Comparison of ENCODE assay signal across 1 fruit fly cellular context in the genomic region with DNA sequence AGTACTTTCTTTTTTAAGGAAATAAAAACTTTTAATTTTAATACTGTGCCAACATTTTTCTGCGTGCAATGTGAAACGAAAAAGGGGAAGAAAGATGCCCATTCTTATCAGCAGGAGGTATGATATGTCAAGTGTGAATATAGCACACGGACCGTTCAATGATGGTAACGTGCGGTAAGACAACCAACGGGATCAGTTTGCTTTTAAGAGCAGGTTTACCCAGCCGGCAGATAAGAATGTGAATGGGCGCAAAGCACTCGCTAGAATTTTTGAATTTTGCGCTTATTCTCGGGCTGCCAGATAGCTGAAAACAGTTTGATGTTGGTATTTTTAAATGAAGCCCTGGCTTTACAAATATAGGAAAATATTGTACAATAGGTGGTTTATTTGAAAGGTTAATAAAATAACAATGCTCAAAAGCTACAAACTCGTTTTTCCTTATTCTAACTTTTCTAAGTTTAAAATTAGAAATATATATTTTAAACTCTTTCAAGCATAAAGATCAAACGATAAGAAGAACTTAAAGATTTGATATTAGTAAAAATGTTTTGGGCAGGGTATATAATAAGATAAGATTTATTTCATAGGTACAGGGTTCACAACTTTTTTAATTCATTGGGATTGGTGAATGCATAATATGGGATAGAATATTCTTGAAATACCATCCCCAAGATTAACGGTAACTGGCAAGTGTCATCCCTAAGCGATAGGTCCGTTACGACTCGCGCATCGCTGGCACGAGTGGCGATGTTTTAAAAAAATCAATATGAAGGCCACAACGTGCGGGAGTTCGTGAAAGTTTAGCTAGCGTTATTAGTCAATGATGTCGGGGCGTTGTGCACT.
TF ChIP-seq lines count a peak whose summit lies in the region.

A gene (plus strand): TSS at position 717 of the 843 bp plus-strand sequence.

TF ChIP-seq in whole organism, embryonic, 481 proteins besides CTCF, POLR2A, EP300 and RAD21 (continued from another document and continues in another):
- TF ChIP-seq schlank (tag; optimal IDR thresholded peaks at IDR 0.05; lab: Kevin White, UChicago) (no peak), CG10565 (GFP tag; optimal IDR thresholded peaks at IDR 0.05; lab: Kevin White, UChicago) (no peak), Sry-β (GFP tag; optimal IDR thresholded peaks at IDR 0.05; lab: Kevin White, UChicago) (peak; percentile 46), lbe (GFP tag; optimal IDR thresholded peaks at IDR 0.05; lab: Kevin White, UChicago) (no peak), gcm (GFP tag; optimal IDR thresholded peaks at IDR 0.05; lab: Kevin White, UChicago) (no peak), Xbp1 (GFP tag; optimal IDR thresholded peaks at IDR 0.05; lab: Kevin White, UChicago) (peak; percentile 79), Myb (GFP tag; optimal IDR thresholded peaks at IDR 0.05; lab: Kevin White, UChicago) (peak; percentile 86), Usf (GFP tag; optimal IDR thresholded peaks at IDR 0.05; lab: Kevin White, UChicago) (no peak), emc (GFP tag; optimal IDR thresholded peaks at IDR 0.05; lab: Kevin White, UChicago) (no peak), Sox102F (GFP tag; optimal IDR thresholded peaks at IDR 0.05; lab: Kevin White, UChicago) (peak; percentile 54), CG18599 (GFP tag; optimal IDR thresholded peaks at IDR 0.05; lab: Kevin White, UChicago) (peak; percentile 54), CG4854 (GFP tag; optimal IDR thresholded peaks at IDR 0.05; lab: Kevin White, UChicago) (no peak), Rx (GFP tag; IDR thresholded peaks at IDR 0.05; lab: Robert Waterston, UW) (0 out of 2 replicates have a peak, but pooled peaks have one; percentile 29), CG17829 (tag; optimal IDR thresholded peaks at IDR 0.05; lab: Kevin White, UChicago) (peak; percentile 13), Ravus (GFP tag; IDR thresholded peaks at IDR 0.05; lab: Robert Waterston, UW) (no peak), nmo (GFP tag; optimal IDR thresholded peaks at IDR 0.05; lab: Kevin White, UChicago) (peak; percentile 72), dan (GFP tag; IDR thresholded peaks at IDR 0.05; lab: Robert Waterston, UW) (no peak), CG13894 (tag; optimal IDR thresholded peaks at IDR 0.05; lab: Kevin White, UChicago) (no peak), CG14441 (GFP tag; IDR thresholded peaks at IDR 0.05; lab: Robert Waterston, UW) (peak; percentile 56; the same call in 1 of the 2 replicates), wor (GFP tag; IDR thresholded peaks at IDR 0.05; lab: Robert Waterston, UW) (no peak), grau (tag; optimal IDR thresholded peaks at IDR 0.05; lab: Kevin White, UChicago) (peak; percentile 58), CG9215 (GFP tag; IDR thresholded peaks at IDR 0.05; lab: Robert Waterston, UW) (peak; percentile 38), Fer2 (tag; optimal IDR thresholded peaks at IDR 0.05; lab: Kevin White, UChicago) (peak; percentile 10), Sox100B (GFP tag; optimal IDR thresholded peaks at IDR 0.05; lab: Kevin White, UChicago) (peak; percentile 3), cwo (GFP tag; optimal IDR thresholded peaks at IDR 0.05; lab: Kevin White, UChicago) (no peak), unpg (GFP tag; optimal IDR thresholded peaks at IDR 0.05; lab: Kevin White, UChicago) (peak; percentile 32), en (GFP tag; optimal IDR thresholded peaks at IDR 0.05; lab: Kevin White, UChicago) (no peak), CG15601 (tag; optimal IDR thresholded peaks at IDR 0.05; lab: Kevin White, UChicago) (peak; percentile 15), CG12659 (GFP tag; optimal IDR thresholded peaks at IDR 0.05; lab: Kevin White, UChicago) (peak; percentile 51), CG18764 (GFP tag; optimal IDR thresholded peaks at IDR 0.05; lab: Kevin White, UChicago) (no peak), Rfx (GFP tag; IDR thresholded peaks at IDR 0.05; lab: Robert Waterston, UW) (peak; percentile 78), CG4360 (GFP tag; IDR thresholded peaks at IDR 0.05; lab: Robert Waterston, UW) (no peak), MBD-R2 (GFP tag; IDR thresholded peaks at IDR 0.05; lab: Robert Waterston, UW) (peak; percentile 71), Ada2b (GFP tag; IDR thresholded peaks at IDR 0.05; lab: Robert Waterston, UW) (peak; percentile 62), Chrac-16 (GFP tag; optimal IDR thresholded peaks at IDR 0.05; lab: Kevin White, UChicago) (peak; percentile 52), vvl (GFP tag; IDR thresholded peaks at IDR 0.05; lab: Robert Waterston, UW) (peak; percentile 25; the same call in 1 of the 2 replicates), knrl (GFP tag; IDR thresholded peaks at IDR 0.05; lab: Robert Waterston, UW; ENCODE audit: partially characterized antibody) (peak; percentile 85), CG30431 (GFP tag; optimal IDR thresholded peaks at IDR 0.05; lab: Kevin White, UChicago) (no peak), ash1 (GFP tag; optimal IDR thresholded peaks at IDR 0.05; lab: Kevin White, UChicago) (no peak), HLH54F (GFP tag; optimal IDR thresholded peaks at IDR 0.05; lab: Kevin White, UChicago) (peak; percentile 35), H2.0 (GFP tag; IDR thresholded peaks at IDR 0.05; lab: Robert Waterston, UW) (peak; percentile 36; the same call in 1 of the 2 replicates), corto (GFP tag; optimal IDR thresholded peaks at IDR 0.05; lab: Kevin White, UChicago) (no peak), Mad (GFP tag; optimal IDR thresholded peaks at IDR 0.05; lab: Kevin White, UChicago) (no peak), disco-r (GFP tag; optimal IDR thresholded peaks at IDR 0.05; lab: Kevin White, UChicago) (no peak), CG5180 (GFP tag; optimal IDR thresholded peaks at IDR 0.05; lab: Kevin White, UChicago) (no peak), chinmo (GFP tag; IDR thresholded peaks at IDR 0.05; lab: Robert Waterston, UW; ENCODE audit: partially characterized antibody) (no peak), CG17802 (tag; optimal IDR thresholded peaks at IDR 0.05; lab: Kevin White, UChicago) (no peak), so (GFP tag; IDR thresholded peaks at IDR 0.05; lab: Robert Waterston, UW) (no peak), sob (GFP tag; IDR thresholded peaks at IDR 0.05; lab: Robert Waterston, UW) (peak; percentile 58; the same call in 1 of the 2 replicates), fu2 (GFP tag; optimal IDR thresholded peaks at IDR 0.05; lab: Kevin White, UChicago) (peak; percentile 18), CG2199 (GFP tag; IDR thresholded peaks at IDR 0.05; lab: Robert Waterston, UW) (peak; percentile 33; the same call in 1 of the 3 replicates), NK7.1 (GFP tag; optimal IDR thresholded peaks at IDR 0.05; lab: Kevin White, UChicago) (no peak), CG7839 (tag; optimal IDR thresholded peaks at IDR 0.05; lab: Kevin White, UChicago) (peak; percentile 46), caup (GFP tag; optimal IDR thresholded peaks at IDR 0.05; lab: Kevin White, UChicago; ENCODE audit: severe bottlenecking) (peak; percentile 1), vnd (GFP tag; IDR thresholded peaks at IDR 0.05; lab: Robert Waterston, UW; ENCODE audit: partially characterized antibody) (peak; percentile 67), CG11696 (GFP tag; IDR thresholded peaks at IDR 0.05; lab: Robert Waterston, UW) (0 out of 2 replicates have a peak, but pooled peaks have one; percentile 29), Lhr (GFP tag; optimal IDR thresholded peaks at IDR 0.05; lab: Kevin White, UChicago) (peak; percentile 58), CG12104 (GFP tag; optimal IDR thresholded peaks at IDR 0.05; lab: Kevin White, UChicago) (peak; percentile 16), HmgD (GFP tag; optimal IDR thresholded peaks at IDR 0.05; lab: Kevin White, UChicago) (no peak), CG5953 (GFP tag; IDR thresholded peaks at IDR 0.05; lab: Robert Waterston, UW) (no peak), Fer1 (GFP tag; optimal IDR thresholded peaks at IDR 0.05; lab: Kevin White, UChicago) (no peak), H15 (GFP tag; IDR thresholded peaks at IDR 0.05; lab: Robert Waterston, UW) (no peak; the same call in 2 of the 3 replicates), Dek (tag; optimal IDR thresholded peaks at IDR 0.05; lab: Kevin White, UChicago) (peak; percentile 28), E2f2 (GFP tag; IDR thresholded peaks at IDR 0.05; lab: Robert Waterston, UW) (peak; percentile 90), CG6765 (GFP tag; optimal IDR thresholded peaks at IDR 0.05; lab: Kevin White, UChicago) (no peak), E2f1 (GFP tag; IDR thresholded peaks at IDR 0.05; lab: Robert Waterston, UW) (peak; percentile 30; the same call in 1 of the 2 replicates), aop (GFP tag; IDR thresholded peaks at IDR 0.05; lab: Robert Waterston, UW) (0 out of 2 replicates have a peak, but pooled peaks have one; percentile 6), CG7963 (GFP tag; IDR thresholded peaks at IDR 0.05; lab: Robert Waterston, UW; ENCODE audit: partially characterized antibody) (peak; percentile 6; the same call in 1 of the 3 replicates), Dip2 (GFP tag; IDR thresholded peaks at IDR 0.05; lab: Robert Waterston, UW) (no peak), CG7372 (GFP tag; IDR thresholded peaks at IDR 0.05; lab: Robert Waterston, UW) (no peak), Hr3 (GFP tag; optimal IDR thresholded peaks at IDR 0.05; lab: Kevin White, UChicago) (peak; percentile 68), lab (GFP tag; optimal IDR thresholded peaks at IDR 0.05; lab: Kevin White, UChicago) (peak; percentile 18), grn (GFP tag; optimal IDR thresholded peaks at IDR 0.05; lab: Kevin White, UChicago) (no peak), CG16813 (GFP tag; IDR thresholded peaks at IDR 0.05; lab: Robert Waterston, UW; ENCODE audit: partially characterized antibody) (peak; percentile 77), oc (tag; optimal IDR thresholded peaks at IDR 0.05; lab: Kevin White, UChicago) (no peak), zen (tag; optimal IDR thresholded peaks at IDR 0.05; lab: Kevin White, UChicago) (peak; percentile 1), CG12155 (GFP tag; optimal IDR thresholded peaks at IDR 0.05; lab: Kevin White, UChicago) (peak; percentile 83), ERR (GFP tag; optimal IDR thresholded peaks at IDR 0.05; lab: Kevin White, UChicago) (no peak), CG11695 (GFP tag; IDR thresholded peaks at IDR 0.05; lab: Robert Waterston, UW) (no peak), CG3726 (GFP tag; IDR thresholded peaks at IDR 0.05; lab: Robert Waterston, UW) (no peak), danr (GFP tag; IDR thresholded peaks at IDR 0.05; lab: Robert Waterston, UW) (no peak), jumu (GFP tag; optimal IDR thresholded peaks at IDR 0.05; lab: Kevin White, UChicago) (no peak), CG6654 (GFP tag; optimal IDR thresholded peaks at IDR 0.05; lab: Kevin White, UChicago) (no peak), CG10543 (GFP tag; optimal IDR thresholded peaks at IDR 0.05; lab: Kevin White, UChicago) (no peak), CG14965 (GFP tag; optimal IDR thresholded peaks at IDR 0.05; lab: Kevin White, UChicago; ENCODE audit: borderline replicate concordance) (no peak), sc (optimal IDR thresholded peaks at IDR 0.05; lab: Kevin White, UChicago) (no peak), sc (GFP tag; optimal IDR thresholded peaks at IDR 0.05; lab: Kevin White, UChicago) (no peak), CG17359 (tag; optimal IDR thresholded peaks at IDR 0.05; lab: Kevin White, UChicago) (no peak), Stat92E (GFP tag; optimal IDR thresholded peaks at IDR 0.05; lab: Kevin White, UChicago) (no peak), CG14860 (GFP tag; IDR thresholded peaks at IDR 0.05; lab: Robert Waterston, UW; ENCODE audit: partially characterized antibody) (peak; percentile 70), CG17612 (GFP tag; IDR thresholded peaks at IDR 0.05; lab: Robert Waterston, UW) (no peak), Spps (tag; optimal IDR thresholded peaks at IDR 0.05; lab: Kevin White, UChicago) (no peak), CG17328 (GFP tag; IDR thresholded peaks at IDR 0.05; lab: Robert Waterston, UW) (peak; percentile 44; the same call in 1 of the 2 replicates), yki (optimal IDR thresholded peaks at IDR 0.05; lab: Kevin White, UChicago) (no peak), hbn (GFP tag; IDR thresholded peaks at IDR 0.05; lab: Robert Waterston, UW; ENCODE audit: partially characterized antibody) (peak; percentile 70), Poxn (GFP tag; IDR thresholded peaks at IDR 0.05; lab: Robert Waterston, UW) (no peak), GATAe (GFP tag; conservative IDR thresholded peaks at IDR 0.05; lab: Robert Waterston, UW) (no peak), lov (optimal IDR thresholded peaks at IDR 0.05; lab: Kevin White, UChicago) (no peak), lov (GFP tag; IDR thresholded peaks at IDR 0.05; lab: Robert Waterston, UW) (no peak), CG14667 (GFP tag; IDR thresholded peaks at IDR 0.05; lab: Robert Waterston, UW) (peak; percentile 9; the same call in 1 of the 2 replicates), sqz (GFP tag; optimal IDR thresholded peaks at IDR 0.05; lab: Kevin White, UChicago) (no peak), Sry-δ (GFP tag; optimal IDR thresholded peaks at IDR 0.05; lab: Kevin White, UChicago) (peak; percentile 94), ttk (GFP tag; IDR thresholded peaks at IDR 0.05; lab: Robert Waterston, UW) (peak; percentile 47; the same call in 1 of the 2 replicates), Opbp (GFP tag; IDR thresholded peaks at IDR 0.05; lab: Robert Waterston, UW; ENCODE audit: partially characterized antibody) (peak; percentile 85), bowl (GFP tag; IDR thresholded peaks at IDR 0.05; lab: Robert Waterston, UW) (no peak), exex (tag; optimal IDR thresholded peaks at IDR 0.05; lab: Kevin White, UChicago) (no peak), Ptx1 (GFP tag; IDR thresholded peaks at IDR 0.05; lab: Robert Waterston, UW) (peak; percentile 53), slbo (GFP tag; IDR thresholded peaks at IDR 0.05; lab: Robert Waterston, UW) (peak; percentile 72), CG1233 (GFP tag; optimal IDR thresholded peaks at IDR 0.05; lab: Kevin White, UChicago) (no peak), Nf-YC (tag; optimal IDR thresholded peaks at IDR 0.05; lab: Kevin White, UChicago) (peak; percentile 35), esg (GFP tag; conservative IDR thresholded peaks at IDR 0.05; lab: Robert Waterston, UW) (peak; percentile 65), CG4707 (GFP tag; optimal IDR thresholded peaks at IDR 0.05; lab: Kevin White, UChicago) (no peak), Doc2 (GFP tag; IDR thresholded peaks at IDR 0.05; lab: Robert Waterston, UW) (no peak), az2 (GFP tag; optimal IDR thresholded peaks at IDR 0.05; lab: Kevin White, UChicago) (peak; percentile 61), Side (GFP tag; optimal IDR thresholded peaks at IDR 0.05; lab: Kevin White, UChicago) (no peak), Scr (GFP tag; IDR thresholded peaks at IDR 0.05; lab: Robert Waterston, UW; ENCODE audit: partially characterized antibody) (peak; percentile 80), gsb (GFP tag; IDR thresholded peaks at IDR 0.05; lab: Robert Waterston, UW) (0 out of 2 replicates have a peak, but pooled peaks have one; percentile 6), ind (GFP tag; optimal IDR thresholded peaks at IDR 0.05; lab: Kevin White, UChicago) (peak; percentile 68), CG10274 (GFP tag; optimal IDR thresholded peaks at IDR 0.05; lab: Kevin White, UChicago) (no peak)
